Fruit fly (Drosophila melanogaster) whole organism, pupa: ENCODE results near the gene CG33796.

Experiments used
- CG13204 ChIP-seq: fragments of 200-800 bp; sonication (Bioruptor generic); optimal IDR thresholded peaks from 2 replicates; lab custom pipeline; 2018; ENCODE audit warnings: missing biosample characterization, mild to moderate bottlenecking, missing genetic modification characterization, moderate library complexity
- CG8301 ChIP-seq: fragments of 200-800 bp; sonication (Bioruptor generic); optimal IDR thresholded peaks from 2 replicates; lab custom pipeline; 2018; ENCODE audit warnings: missing biosample characterization, mild to moderate bottlenecking, missing genetic modification characterization
- CG9948 ChIP-seq: fragments of 200-800 bp; sonication (Bioruptor generic); optimal IDR thresholded peaks from 2 replicates; lab custom pipeline; 2018; ENCODE audit warnings: missing biosample characterization, mild to moderate bottlenecking, missing genetic modification characterization, moderate library complexity
- fd96Ca ChIP-seq: fragments of 200-800 bp; sonication (Bioruptor generic); IDR thresholded peaks from 3 replicates; pipeline ENCODE4 v1.3.6; 2022; ENCODE audit warnings: missing biosample characterization, missing genetic modification characterization
- gl ChIP-seq: fragments of 200-800 bp; sonication (Bioruptor generic); optimal IDR thresholded peaks from 2 replicates; lab custom pipeline; 2018; ENCODE audit warnings: missing biosample characterization, mild to moderate bottlenecking, missing genetic modification characterization

dm6 chr3L:16199929-16200328 is 30.0 kb upstream of the CG33796 start, which contains the start of gene CG33689:
- TF ChIP-seq gl (tag; lab: Kevin White, UChicago), result no peak
- no peak for TF ChIP-seq fd96Ca (GFP tag; lab: Robert Waterston, UW)
- no peak for TF ChIP-seq CG13204 (GFP tag; lab: Kevin White, UChicago)
- no peak for TF ChIP-seq CG9948 (tag; lab: Kevin White, UChicago)
- no peak for TF ChIP-seq CG8301 (tag; lab: Kevin White, UChicago)
